Worm (Caenorhabditis elegans) whole organism, L2 larva: ENCODE results near the gene K01F9.2.
A peak's percentile ranks its signal among the peaks of the same experiment; 100 is the strongest.

Experiments used
- C34F6.9 ChIP-seq: fragments of 150-350 bp; optimal IDR thresholded peaks from 2 replicates; lab custom pipeline; 2014; ENCODE audit warnings: missing biosample characterization, missing genetic modification characterization
- F13H6.1 ChIP-seq: sonication (generic microtip); optimal IDR thresholded peaks from 2 replicates; lab custom pipeline; 2016; ENCODE audit warnings: missing genetic modification characterization, missing compliant biosample characterization
- R02D3.7 ChIP-seq: fragments of 150-350 bp; optimal IDR thresholded peaks from 2 replicates; lab custom pipeline; 2014; ENCODE audit warnings: missing biosample characterization, missing genetic modification characterization
- Y55F3AM.14 ChIP-seq: fragments of 200-800 bp; sonication (Bioruptor generic); optimal IDR thresholded peaks from 2 replicates; lab custom pipeline; 2018; ENCODE audit warnings: mild to moderate bottlenecking, missing genetic modification characterization, missing compliant biosample characterization
- ZK546.5 ChIP-seq: sonication (generic microtip); optimal IDR thresholded peaks from 2 replicates; lab custom pipeline; 2017; ENCODE audit warnings: missing biosample characterization, missing genetic modification characterization
- alr-1 ChIP-seq: fragments of 150-350 bp; optimal IDR thresholded peaks from 2 replicates; lab custom pipeline; 2014; ENCODE audit warnings: missing biosample characterization, missing genetic modification characterization
- blmp-1 ChIP-seq: sonication (generic microtip); optimal IDR thresholded peaks from 2 replicates; lab custom pipeline; 2017; ENCODE audit warnings: missing genetic modification characterization, mild to moderate bottlenecking, missing compliant biosample characterization, antibody characterized with exemption, moderate library complexity; ENCODE audit not compliant: insufficient read depth
- ceh-82 ChIP-seq: fragments of 150-350 bp; optimal IDR thresholded peaks from 2 replicates; lab custom pipeline; 2014; ENCODE audit warnings: missing biosample characterization, missing genetic modification characterization
- crh-2 ChIP-seq: sonication (generic microtip); optimal IDR thresholded peaks from 2 replicates; lab custom pipeline; 2017; ENCODE audit warnings: missing biosample characterization, missing genetic modification characterization
- elt-3 ChIP-seq: sonication (generic microtip); optimal IDR thresholded peaks from 2 replicates; lab custom pipeline; 2017; ENCODE audit warnings: missing biosample characterization, missing genetic modification characterization
- fos-1 ChIP-seq: fragments of 150-350 bp; optimal IDR thresholded peaks from 2 replicates; lab custom pipeline; 2014; ENCODE audit warnings: missing biosample characterization, missing genetic modification characterization
- gmeb-1 ChIP-seq: fragments of 150-350 bp; optimal IDR thresholded peaks from 2 replicates; lab custom pipeline; 2014; ENCODE audit warnings: missing biosample characterization, missing genetic modification characterization
- lin-39 ChIP-seq: fragments of 150-350 bp; optimal IDR thresholded peaks from 2 replicates; lab custom pipeline; 2014; ENCODE audit warnings: missing biosample characterization, missing genetic modification reagents, missing genetic modification characterization
- lsy-2 ChIP-seq, 2 experiments: fragments of 150-350 bp in 1 of 2; sonication (generic microtip) in 1 of 2; optimal IDR thresholded peaks; 2 replicates each; lab custom pipeline; 2014 to 2017; ENCODE audit warnings: missing biosample characterization in 2 of 2, missing genetic modification characterization in 2 of 2
- mab-5 ChIP-seq: fragments of 150-350 bp; optimal IDR thresholded peaks from 2 replicates; lab custom pipeline; 2014; ENCODE audit warnings: missing biosample characterization, missing genetic modification characterization
- mbf-1 ChIP-seq: sonication (generic microtip); optimal IDR thresholded peaks from 2 replicates; lab custom pipeline; 2017; ENCODE audit warnings: missing biosample characterization, missing genetic modification characterization
- mdl-1 ChIP-seq, 2 experiments: fragments of 150-350 bp in 1 of 2; sonication (generic microtip) in 1 of 2; optimal IDR thresholded peaks; 2 replicates each; lab custom pipeline; 2017; ENCODE audit warnings: missing biosample characterization in 2 of 2, missing genetic modification characterization in 2 of 2
- nhr-12 ChIP-seq: fragments of 150-350 bp; optimal IDR thresholded peaks from 2 replicates; lab custom pipeline; 2014; ENCODE audit warnings: missing biosample characterization, missing genetic modification characterization
- nhr-129 ChIP-seq: fragments of 150-350 bp; optimal IDR thresholded peaks from 2 replicates; lab custom pipeline; 2014; ENCODE audit warnings: missing biosample characterization, missing genetic modification characterization
- nhr-23 ChIP-seq: fragments of 150-350 bp; optimal IDR thresholded peaks from 2 replicates; lab custom pipeline; 2014; ENCODE audit warnings: missing biosample characterization, missing genetic modification reagents, missing genetic modification characterization
- nhr-6 ChIP-seq: fragments of 150-350 bp; optimal IDR thresholded peaks from 2 replicates; lab custom pipeline; 2014; ENCODE audit warnings: missing biosample characterization, missing genetic modification characterization
- nhr-77 ChIP-seq: fragments of 150-350 bp; optimal IDR thresholded peaks from 2 replicates; lab custom pipeline; 2014; ENCODE audit warnings: missing biosample characterization, missing genetic modification characterization
- peb-1 ChIP-seq: fragments of 150-350 bp; optimal IDR thresholded peaks from 2 replicates; lab custom pipeline; 2014; ENCODE audit warnings: missing biosample characterization, missing genetic modification characterization
- sem-4 ChIP-seq: fragments of 150-350 bp; optimal IDR thresholded peaks from 2 replicates; lab custom pipeline; 2014; ENCODE audit warnings: missing biosample characterization, missing genetic modification reagents, missing genetic modification characterization
- skn-1 ChIP-seq: sonication (generic microtip); optimal IDR thresholded peaks from 2 replicates; lab custom pipeline; 2017; ENCODE audit warnings: missing biosample characterization, missing genetic modification characterization
- sma-3 ChIP-seq: sonication (generic microtip); optimal IDR thresholded peaks from 2 replicates; lab custom pipeline; 2016; ENCODE audit warnings: missing genetic modification reagents, missing genetic modification characterization, missing compliant biosample characterization
- sma-9 ChIP-seq, 2 experiments: fragments of 150-350 bp in 1 of 2; sonication (generic microtip) in 1 of 2; optimal IDR thresholded peaks; 2 replicates each; lab custom pipeline; 2014 to 2016; ENCODE audit warnings: missing genetic modification characterization in 2 of 2, mild to moderate bottlenecking in 1 of 2, missing biosample characterization in 1 of 2, missing compliant biosample characterization in 1 of 2, missing genetic modification reagents in 1 of 2, moderate library complexity in 1 of 2
- unc-39 ChIP-seq: fragments of 150-350 bp; optimal IDR thresholded peaks from 2 replicates; lab custom pipeline; 2014; ENCODE audit warnings: missing biosample characterization, missing genetic modification characterization
- unc-55 ChIP-seq: fragments of 150-350 bp; sonication (generic microtip); optimal IDR thresholded peaks from 3 replicates; lab custom pipeline; 2014; ENCODE audit warnings: missing biosample characterization, missing genetic modification reagents, missing genetic modification characterization
- zag-1 ChIP-seq: fragments of 150-350 bp; optimal IDR thresholded peaks from 2 replicates; lab custom pipeline; 2014; ENCODE audit warnings: missing biosample characterization, missing genetic modification characterization
- ztf-11 ChIP-seq: sonication (generic microtip); optimal IDR thresholded peaks from 2 replicates; lab custom pipeline; 2017; ENCODE audit warnings: missing biosample characterization, missing genetic modification characterization
- ztf-4 ChIP-seq: fragments of 150-350 bp; optimal IDR thresholded peaks from 2 replicates; lab custom pipeline; 2014; ENCODE audit warnings: missing biosample characterization, missing genetic modification characterization

The K01F9.2 gene

DNA sequence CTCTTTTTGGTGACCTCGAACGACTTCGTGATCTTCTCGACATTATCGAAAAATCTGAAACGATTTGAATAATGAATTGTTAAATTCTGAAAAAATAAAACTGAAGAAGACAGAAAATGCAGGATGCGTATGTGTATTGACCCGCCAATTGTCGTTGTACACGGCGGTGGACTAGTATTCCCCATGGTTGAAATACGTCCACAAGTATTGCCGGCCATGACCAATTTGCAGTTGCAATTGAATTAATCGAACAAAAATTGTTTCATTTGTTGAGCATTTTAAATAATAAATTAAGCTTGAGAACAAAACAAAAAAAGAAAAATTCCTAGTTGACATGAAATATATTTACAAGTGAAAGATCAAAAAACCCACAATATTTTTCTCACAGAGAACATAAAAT is 47.7 kb downstream of the K01F9.2 start, which contains the start of gene F44E2.3:
F44E2.3 (minus strand) TSS at position 61 of the 400 bp plus-strand sequence.
- TF ChIP-seq F13H6.1 (tag; lab: Kevin White, UChicago) (no peak), lin-39 (tag; lab: Kevin White, UChicago) (no peak), R02D3.7 (tag; lab: Kevin White, UChicago) (no peak), lsy-2 (tag; optimal IDR thresholded peaks at IDR 0.05; lab: Kevin White, UChicago) (no peak), nhr-23 (tag; lab: Kevin White, UChicago) (no peak), unc-39 (tag; lab: Kevin White, UChicago) (no peak), nhr-129 (tag; lab: Kevin White, UChicago) (no peak), ztf-4 (tag; lab: Kevin White, UChicago) (no peak), elt-3 (tag; lab: Kevin White, UChicago) (no peak), ztf-11 (tag; lab: Kevin White, UChicago) (no peak), nhr-12 (tag; lab: Kevin White, UChicago) (no peak), alr-1 (no peak), mbf-1 (tag; lab: Kevin White, UChicago) (no peak), sma-3 (GFP tag; lab: Kevin White, UChicago) (no peak), unc-55 (GFP tag; lab: Kevin White, UChicago) (peak; percentile 38), nhr-77 (tag; lab: Kevin White, UChicago) (no peak), sem-4 (tag; lab: Kevin White, UChicago) (no peak), ceh-82 (tag; lab: Kevin White, UChicago) (no peak), mab-5 (tag; lab: Kevin White, UChicago) (no peak), fos-1 (tag; lab: Kevin White, UChicago) (peak; percentile 1), C34F6.9 (tag; lab: Kevin White, UChicago) (peak; percentile 10), zag-1 (tag; lab: Kevin White, UChicago) (no peak), ZK546.5 (tag; lab: Kevin White, UChicago) (no peak), sma-9 (GFP tag; optimal IDR thresholded peaks at IDR 0.05; lab: Kevin White, UChicago) (no peak), sma-9 (tag; optimal IDR thresholded peaks at IDR 0.05; lab: Kevin White, UChicago) (no peak)

DNA sequence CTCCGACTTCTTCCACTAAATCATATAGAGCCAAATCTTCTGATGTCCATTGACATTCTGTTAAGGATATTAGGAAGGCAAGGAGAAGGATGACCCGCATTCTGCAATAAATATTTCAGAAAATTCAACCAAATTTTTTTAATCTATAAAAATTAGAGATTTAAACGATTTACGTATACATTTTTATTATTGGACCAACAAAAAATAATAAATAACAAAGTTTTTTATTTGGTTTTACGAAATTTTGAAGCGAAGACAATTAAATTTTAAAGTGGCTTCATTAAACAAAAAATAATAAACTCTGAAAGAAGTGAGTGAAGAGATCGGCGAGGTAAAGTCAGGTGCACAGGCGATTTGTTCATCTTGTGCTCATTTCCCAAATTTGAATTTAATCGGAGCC is 49.8 kb downstream of the K01F9.2 start, which contains the start of gene F54F2.9:
F54F2.9 (minus strand) TSS at position 101 of the 400 bp plus-strand sequence.
- no peak for TF ChIP-seq sem-4 (tag; lab: Kevin White, UChicago)
- TF ChIP-seq gmeb-1 (tag; lab: Kevin White, UChicago): no peak
- no peak for TF ChIP-seq C34F6.9 (tag; lab: Kevin White, UChicago)
- no peak for TF ChIP-seq blmp-1 (tag; lab: Kevin White, UChicago)
- no peak for TF ChIP-seq unc-55 (GFP tag; lab: Kevin White, UChicago)
- TF ChIP-seq nhr-77 (tag; lab: Kevin White, UChicago): no peak
- no peak for TF ChIP-seq nhr-6 (tag; lab: Kevin White, UChicago)
- TF ChIP-seq mdl-1 (tag; optimal IDR thresholded peaks at IDR 0.05; lab: Kevin White, UChicago): no peak
- TF ChIP-seq lin-39 (tag; lab: Kevin White, UChicago): no peak
- TF ChIP-seq mab-5 (tag; lab: Kevin White, UChicago): no peak
- TF ChIP-seq alr-1: no peak
- no peak for TF ChIP-seq peb-1

DNA sequence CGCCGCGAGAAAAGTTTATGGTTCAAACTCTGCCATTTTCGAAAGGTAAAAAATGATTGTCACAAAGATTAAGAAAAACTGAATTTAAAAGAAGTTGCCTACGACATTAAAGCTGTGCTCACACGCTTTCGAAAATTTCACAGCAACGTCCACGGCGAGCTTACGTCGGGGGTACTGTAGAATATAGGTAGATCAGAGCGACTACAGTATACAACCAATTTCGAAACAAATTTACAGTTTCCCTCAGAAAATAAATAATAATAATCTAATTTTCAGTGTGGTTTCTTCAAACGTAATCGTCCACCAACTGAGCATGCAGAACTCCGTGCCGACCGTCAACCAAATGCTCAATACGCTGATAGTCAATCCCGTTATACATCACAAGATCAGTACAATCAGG is 52.4 kb downstream of the K01F9.2 start:
- TF ChIP-seq skn-1 (tag; lab: Kevin White, UChicago): no peak
- TF ChIP-seq crh-2 (tag; lab: Kevin White, UChicago): no peak
- no peak for TF ChIP-seq C34F6.9 (tag; lab: Kevin White, UChicago)
- TF ChIP-seq mdl-1 (tag; optimal IDR thresholded peaks at IDR 0.05; lab: Kevin White, UChicago): no peak
- TF ChIP-seq nhr-23 (tag; lab: Kevin White, UChicago): no peak
- no peak for TF ChIP-seq Y55F3AM.14 (GFP tag; lab: Kevin White, UChicago)
- TF ChIP-seq unc-39 (tag; lab: Kevin White, UChicago): no peak
- TF ChIP-seq ceh-82 (tag; lab: Kevin White, UChicago): no peak
- TF ChIP-seq mab-5 (tag; lab: Kevin White, UChicago): no peak
- TF ChIP-seq nhr-6 (tag; lab: Kevin White, UChicago): no peak
